Worm (Caenorhabditis elegans): ENCODE results near the gene dph-5.

dph-5 gene

DNA sequence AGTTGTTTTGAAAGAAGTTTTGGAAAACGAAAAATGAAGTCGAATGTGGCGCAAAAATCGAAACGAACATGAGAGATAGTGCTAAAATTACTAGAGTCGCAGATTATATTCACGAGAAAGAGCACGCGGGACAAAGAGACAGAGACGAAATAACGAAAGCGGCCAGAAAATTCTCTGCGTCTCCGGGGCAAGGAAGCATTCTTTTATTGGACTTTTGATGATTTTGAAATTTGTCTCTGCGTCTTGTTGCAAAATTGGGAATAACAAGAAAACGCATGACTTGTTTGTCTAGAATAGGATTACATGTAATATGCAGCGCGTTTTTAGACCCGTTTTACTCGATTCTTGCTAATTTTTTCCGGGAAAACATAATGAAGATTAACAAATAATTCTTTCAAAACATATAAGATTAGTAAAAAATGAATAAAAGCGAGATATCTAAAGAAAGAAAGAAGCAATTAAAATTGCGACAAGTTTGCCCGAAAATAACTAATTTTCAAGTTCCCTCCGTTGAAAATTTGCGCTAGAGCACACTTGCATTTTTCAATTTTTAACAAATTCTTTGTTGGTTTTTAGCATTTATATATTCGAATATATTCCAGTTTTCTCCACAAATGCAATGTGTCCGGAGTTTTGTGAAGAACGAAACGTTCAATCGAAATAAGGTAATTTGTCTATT lies 2.0 kb upstream of the dph-5 start, which contains the start of the genes B0491.6 and pigm-1:
B0491.6 (minus strand) TSS at position 466 of the 679 bp plus-strand sequence.
pigm-1 (plus strand) TSS at position 568 of the 679 bp plus-strand sequence.
- peak in 1 of 2 experiments; percentile 56 for TF ChIP-seq mdl-1 (tag; optimal IDR thresholded peaks at IDR 0.05)
- TF ChIP-seq ces-1 (GFP tag; optimal IDR thresholded peaks at IDR 0.05) = peak; percentile 63
- TF ChIP-seq hif-1 (tag; optimal IDR thresholded peaks at IDR 0.05) = peak in 1 of 2 experiments; percentile 32
- peak; percentile 6 for TF ChIP-seq mxl-3 (GFP tag; optimal IDR thresholded peaks at IDR 0.05)
- peak; percentile 45 for TF ChIP-seq F37D6.2 (tag; optimal IDR thresholded peaks at IDR 0.05)
- no peak for TF ChIP-seq tag-97 (GFP tag; IDR thresholded peaks at IDR 0.05)
- TF ChIP-seq mep-1 (tag; optimal IDR thresholded peaks at IDR 0.05) = peak; percentile 71
- TF ChIP-seq ceh-44 (GFP tag; IDR thresholded peaks at IDR 0.05) = no peak
- TF ChIP-seq spr-1 (tag; optimal IDR thresholded peaks at IDR 0.05) = peak; percentile 49
- TF ChIP-seq lin-1 (GFP tag; IDR thresholded peaks at IDR 0.05) = no peak
- TF ChIP-seq dmd-6 (GFP tag; IDR thresholded peaks at IDR 0.05) = peak; percentile 47
- peak; percentile 52 for TF ChIP-seq nhr-11 (tag; optimal IDR thresholded peaks at IDR 0.05)
- peak; percentile 62 for TF ChIP-seq rbr-2 (tag; optimal IDR thresholded peaks at IDR 0.05)
- TF ChIP-seq spr-3 (GFP tag; optimal IDR thresholded peaks at IDR 0.05) = no peak
- peak; percentile 90 for TF ChIP-seq hlh-30 (tag; optimal IDR thresholded peaks at IDR 0.05; ENCODE audit: insufficient read depth)
- TF ChIP-seq lin-39 (tag; optimal IDR thresholded peaks at IDR 0.05) = no peak
- no peak for TF ChIP-seq ceh-20 (GFP tag; IDR thresholded peaks at IDR 0.05)
- TF ChIP-seq fkh-10 (GFP tag; optimal IDR thresholded peaks at IDR 0.05) = peak; percentile 76
- TF ChIP-seq unc-62 (GFP tag; optimal IDR thresholded peaks at IDR 0.05 in 1 of 2) = peak in 1 of 2 experiments; percentile 83
- no peak for TF ChIP-seq unc-62 (tag; optimal IDR thresholded peaks at IDR 0.05)
- peak; percentile 15 for TF ChIP-seq nhr-28 (tag; optimal IDR thresholded peaks at IDR 0.05)
- peak; percentile 76 for TF ChIP-seq dve-1 (tag; optimal IDR thresholded peaks at IDR 0.05; ENCODE audit: insufficient read depth)
- peak; percentile 39 to 82 for TF ChIP-seq lsy-2 (tag; optimal IDR thresholded peaks at IDR 0.05)
- peak; percentile 50; the same call in 1 of the 2 replicates for TF ChIP-seq ctbp-1 (GFP tag; IDR thresholded peaks at IDR 0.05)
- TF ChIP-seq madf-9 (GFP tag; conservative IDR thresholded peaks at IDR 0.05) = no peak
- TF ChIP-seq mes-2 (tag; optimal IDR thresholded peaks at IDR 0.05; ENCODE audit: poor library complexity, severe bottlenecking) = peak; percentile 78
- TF ChIP-seq daf-16 (GFP tag; optimal IDR thresholded peaks at IDR 0.05) = no peak
- TF ChIP-seq daf-16 (tag; optimal IDR thresholded peaks at IDR 0.05) = peak; percentile 48
- TF ChIP-seq lin-38 (GFP tag; IDR thresholded peaks at IDR 0.05) = peak; percentile 76
- peak; percentile 70 for TF ChIP-seq hlh-11 (tag; optimal IDR thresholded peaks at IDR 0.05)
- TF ChIP-seq ceh-62 (tag; optimal IDR thresholded peaks at IDR 0.05) = no peak
- TF ChIP-seq nhr-48 (tag; optimal IDR thresholded peaks at IDR 0.05) = peak; percentile 16
- TF ChIP-seq T20F7.1 (GFP tag; optimal IDR thresholded peaks at IDR 0.05) = peak; percentile 71
- TF ChIP-seq dpl-1 (GFP tag; optimal IDR thresholded peaks at IDR 0.05) = peak; percentile 77

DNA sequence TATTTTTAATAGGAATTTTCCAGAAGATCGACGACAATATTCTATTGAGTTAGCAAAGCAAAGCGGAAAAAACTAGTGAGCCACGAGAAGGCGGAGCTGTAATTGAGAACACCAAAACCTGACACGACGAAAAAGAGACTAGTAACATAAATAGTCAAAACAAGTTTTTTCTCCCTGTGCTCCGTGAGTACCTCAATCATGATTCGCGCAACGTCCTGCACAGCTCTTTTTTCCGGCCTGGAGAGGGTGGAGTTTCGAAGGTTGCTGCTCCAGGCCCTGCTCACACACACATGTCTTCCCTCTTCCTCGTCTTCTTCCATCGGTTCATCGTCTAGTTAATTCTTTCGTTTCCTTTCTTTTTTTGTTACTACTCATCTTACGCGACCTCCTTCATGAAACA lies 1.6 kb downstream of the dph-5 start, which contains the start of gene clh-2:
clh-2 (plus strand) TSS at position 301 of the 400 bp plus-strand sequence.
- TF ChIP-seq madf-9 (GFP tag; conservative IDR thresholded peaks at IDR 0.05) (no peak), D1046.2 (GFP tag; IDR thresholded peaks at IDR 0.05) (no peak), zag-1 (tag; optimal IDR thresholded peaks at IDR 0.05) (no peak), nhr-76 (tag; optimal IDR thresholded peaks at IDR 0.05) (no peak), jun-1 (tag; optimal IDR thresholded peaks at IDR 0.05) (no peak), attf-4 (tag; optimal IDR thresholded peaks at IDR 0.05) (no peak), daf-19 (GFP tag; conservative IDR thresholded peaks at IDR 0.05) (no peak), nhr-42 (GFP tag; IDR thresholded peaks at IDR 0.05) (no peak), ama-1 (optimal IDR thresholded peaks at IDR 0.05) (no peak), duxl-1 (tag; optimal IDR thresholded peaks at IDR 0.05; ENCODE audit: poor library complexity) (no peak), dve-1 (tag; optimal IDR thresholded peaks at IDR 0.05; ENCODE audit: insufficient read depth) (no peak), nhr-111 (GFP tag; optimal IDR thresholded peaks at IDR 0.05) (no peak), F49E8.2 (tag; optimal IDR thresholded peaks at IDR 0.05; ENCODE audit: borderline replicate concordance) (no peak), nhr-77 (tag; optimal IDR thresholded peaks at IDR 0.05) (no peak), unc-62 (GFP tag; optimal IDR thresholded peaks at IDR 0.05 in 1 of 2) (no peak), unc-62 (tag; optimal IDR thresholded peaks at IDR 0.05) (no peak), dpl-1 (GFP tag; optimal IDR thresholded peaks at IDR 0.05) (no peak), F37D6.2 (tag; optimal IDR thresholded peaks at IDR 0.05) (no peak), pha-4 (GFP tag; IDR thresholded peaks at IDR 0.05) (no peak), pha-4 (tag; optimal IDR thresholded peaks at IDR 0.05) (no peak), ces-1 (GFP tag; optimal IDR thresholded peaks at IDR 0.05) (no peak), mxl-3 (GFP tag; optimal IDR thresholded peaks at IDR 0.05) (no peak)

Measured in whole organism, L4 larva.